Comparison of ENCODE assay signal across 5 worm cellular contexts in genomic region chrIII:8888956-8889355, ce11.
TF ChIP-seq lines count a peak whose summit lies in the region.

Gene ZK637.14, minus strand, starts transcription at chrIII:8889156.

TF ChIP-seq in whole organism, L1 larva, 84 proteins besides CTCF, POLR2A, EP300 and RAD21 (continues in another document):
- TF ChIP-seq ztf-11 (tag; optimal IDR thresholded peaks at IDR 0.05; lab: Kevin White, UChicago): no peak
- no peak for TF ChIP-seq sptf-1 (tag; optimal IDR thresholded peaks at IDR 0.05; lab: Kevin White, UChicago)
- TF ChIP-seq mep-1 (tag; optimal IDR thresholded peaks at IDR 0.05; lab: Kevin White, UChicago): peak; percentile 87
- no peak for TF ChIP-seq unc-62 (GFP tag; optimal IDR thresholded peaks at IDR 0.05; lab: Kevin White, UChicago)
- no peak for TF ChIP-seq zag-1 (tag; optimal IDR thresholded peaks at IDR 0.05; lab: Kevin White, UChicago)
- peak in 1 of 6 experiments; percentile 6 for TF ChIP-seq elt-3 (tag; optimal IDR thresholded peaks at IDR 0.05; lab: Kevin White, UChicago)
- TF ChIP-seq mef-2 (tag; optimal IDR thresholded peaks at IDR 0.05; lab: Kevin White, UChicago): no peak
- TF ChIP-seq nhr-90 (tag; optimal IDR thresholded peaks at IDR 0.05; lab: Kevin White, UChicago; ENCODE audit: poor library complexity): peak; percentile 1
- TF ChIP-seq nhr-77 (tag; optimal IDR thresholded peaks at IDR 0.05; lab: Kevin White, UChicago): no peak
- no peak for TF ChIP-seq unc-130 (tag; optimal IDR thresholded peaks at IDR 0.05; lab: Kevin White, UChicago)
- no peak for TF ChIP-seq nhr-237 (tag; optimal IDR thresholded peaks at IDR 0.05; lab: Kevin White, UChicago)
- TF ChIP-seq grh-1 (GFP tag; IDR thresholded peaks at IDR 0.05; lab: Robert Waterston, UW): no peak
- TF ChIP-seq ceh-63 (GFP tag; optimal IDR thresholded peaks at IDR 0.05; lab: Kevin White, UChicago): no peak
- TF ChIP-seq nhr-28 (tag; optimal IDR thresholded peaks at IDR 0.05; lab: Kevin White, UChicago): no peak
- TF ChIP-seq vab-15 (tag; optimal IDR thresholded peaks at IDR 0.05; lab: Kevin White, UChicago): no peak
- TF ChIP-seq rnt-1 (tag; optimal IDR thresholded peaks at IDR 0.05; lab: Kevin White, UChicago): no peak
- no peak for TF ChIP-seq mab-9 (GFP tag; IDR thresholded peaks at IDR 0.05; lab: Robert Waterston, UW)
- peak; percentile 39 for TF ChIP-seq lir-3 (tag; optimal IDR thresholded peaks at IDR 0.05; lab: Kevin White, UChicago; ENCODE audit: poor library complexity)
- peak; percentile 60 to 69 (median 60) for TF ChIP-seq dpl-1 (GFP tag; optimal IDR thresholded peaks at IDR 0.05; lab: Kevin White, UChicago)

TF ChIP-seq in whole organism, L3 larva, 47 proteins besides CTCF, POLR2A, EP300 and RAD21 (continues in another document):
- TF ChIP-seq fos-1 (tag; optimal IDR thresholded peaks at IDR 0.05; lab: Kevin White, UChicago): no peak
- no peak for TF ChIP-seq ceh-9 (tag; optimal IDR thresholded peaks at IDR 0.05; lab: Kevin White, UChicago)
- TF ChIP-seq nhr-67 (tag; optimal IDR thresholded peaks at IDR 0.05; lab: Kevin White, UChicago): no peak
- TF ChIP-seq elt-2 (tag; optimal IDR thresholded peaks at IDR 0.05; lab: Kevin White, UChicago): peak; percentile 30
- peak; percentile 65 for TF ChIP-seq pqm-1 (tag; optimal IDR thresholded peaks at IDR 0.05; lab: Kevin White, UChicago)
- peak; percentile 22 for TF ChIP-seq nhr-25 (tag; optimal IDR thresholded peaks at IDR 0.05; lab: Kevin White, UChicago)
- no peak for TF ChIP-seq lsy-12 (tag; optimal IDR thresholded peaks at IDR 0.05; lab: Kevin White, UChicago)
- TF ChIP-seq sea-2 (GFP tag; optimal IDR thresholded peaks at IDR 0.05; lab: Kevin White, UChicago): no peak
- no peak for TF ChIP-seq mdl-1 (tag; optimal IDR thresholded peaks at IDR 0.05; lab: Kevin White, UChicago)
- no peak for TF ChIP-seq nhr-12 (tag; optimal IDR thresholded peaks at IDR 0.05; lab: Kevin White, UChicago)
- TF ChIP-seq tbx-2 (tag; optimal IDR thresholded peaks at IDR 0.05; lab: Kevin White, UChicago): no peak
- no peak for TF ChIP-seq nhr-11 (tag; optimal IDR thresholded peaks at IDR 0.05; lab: Kevin White, UChicago)
- TF ChIP-seq snpc-4 (tag; optimal IDR thresholded peaks at IDR 0.05; lab: Kevin White, UChicago): peak; percentile 47
- TF ChIP-seq ceh-28 (tag; optimal IDR thresholded peaks at IDR 0.05; lab: Kevin White, UChicago): no peak
- no peak for TF ChIP-seq mml-1 (tag; optimal IDR thresholded peaks at IDR 0.05; lab: Kevin White, UChicago)
- TF ChIP-seq elt-3 (tag; optimal IDR thresholded peaks at IDR 0.05; lab: Kevin White, UChicago): no peak
- no peak for TF ChIP-seq nhr-77 (tag; optimal IDR thresholded peaks at IDR 0.05; lab: Kevin White, UChicago)
- TF ChIP-seq ztf-11 (tag; optimal IDR thresholded peaks at IDR 0.05; lab: Kevin White, UChicago): no peak
- TF ChIP-seq elt-1 (tag; optimal IDR thresholded peaks at IDR 0.05; lab: Kevin White, UChicago): no peak
- TF ChIP-seq pha-4 (tag; optimal IDR thresholded peaks at IDR 0.05; lab: Kevin White, UChicago): peak; percentile 59

TF ChIP-seq in whole organism, early embryonic, 17 proteins besides CTCF, POLR2A, EP300 and RAD21:
- TF ChIP-seq F13C5.2 (tag; optimal IDR thresholded peaks at IDR 0.05; lab: Kevin White, UChicago): peak; percentile 39
- TF ChIP-seq tbx-37 (GFP tag; conservative IDR thresholded peaks at IDR 0.05; lab: Robert Waterston, UW): no peak
- TF ChIP-seq ets-7 (tag; optimal IDR thresholded peaks at IDR 0.05; lab: Kevin White, UChicago): no peak

TF ChIP-seq in whole organism, midembryonic, 9 proteins besides CTCF, POLR2A, EP300 and RAD21:
- TF ChIP-seq flt-1 (GFP tag; IDR thresholded peaks at IDR 0.05; lab: Robert Waterston, UW) (no peak), cog-1 (tag; optimal IDR thresholded peaks at IDR 0.05; lab: Kevin White, UChicago) (peak; percentile 16), ztf-23 (GFP tag; IDR thresholded peaks at IDR 0.05; lab: Robert Waterston, UW) (peak; percentile 37; the same call in 1 of the 2 replicates)

TF ChIP-seq in whole organism, young adult, 124 proteins besides CTCF, POLR2A, EP300 and RAD21 (continues in another document):
- TF ChIP-seq ceh-58 (GFP tag; IDR thresholded peaks at IDR 0.05; lab: Robert Waterston, UW): no peak
- no peak for TF ChIP-seq dox-1 (GFP tag; IDR thresholded peaks at IDR 0.05; lab: Robert Waterston, UW)
- no peak for TF ChIP-seq attf-3 (GFP tag; conservative IDR thresholded peaks at IDR 0.05; lab: Robert Waterston, UW)
- TF ChIP-seq hrde-1 (tag; optimal IDR thresholded peaks at IDR 0.05; lab: Kevin White, UChicago; ENCODE audit: borderline replicate concordance): no peak
- peak; percentile 20 for TF ChIP-seq nhr-80 (tag; optimal IDR thresholded peaks at IDR 0.05; lab: Kevin White, UChicago)
- TF ChIP-seq F49E8.2 (tag; optimal IDR thresholded peaks at IDR 0.05; lab: Kevin White, UChicago; ENCODE audit: insufficient read depth): no peak
- no peak for TF ChIP-seq F10E7.11 (tag; optimal IDR thresholded peaks at IDR 0.05; lab: Kevin White, UChicago)
- TF ChIP-seq Y53F4B.3 (GFP tag; IDR thresholded peaks at IDR 0.05; lab: Robert Waterston, UW): no peak
- TF ChIP-seq tbp1 (GFP tag; optimal IDR thresholded peaks at IDR 0.05; lab: Kevin White, UChicago): peak; percentile 11
- TF ChIP-seq K11D2.4 (GFP tag; IDR thresholded peaks at IDR 0.05; lab: Robert Waterston, UW): no peak
- no peak for TF ChIP-seq nfyb-1 (GFP tag; IDR thresholded peaks at IDR 0.05; lab: Robert Waterston, UW)
- TF ChIP-seq cebp-1 (GFP tag; IDR thresholded peaks at IDR 0.05; lab: Robert Waterston, UW): no peak
- TF ChIP-seq cebp-1 (tag; optimal IDR thresholded peaks at IDR 0.05; lab: Kevin White, UChicago): peak; percentile 66
- no peak for TF ChIP-seq K12H6.12 (tag; optimal IDR thresholded peaks at IDR 0.05; lab: Kevin White, UChicago)
- no peak for TF ChIP-seq lsl-1 (GFP tag; optimal IDR thresholded peaks at IDR 0.05; lab: Kevin White, UChicago)
- TF ChIP-seq tbx-9 (tag; optimal IDR thresholded peaks at IDR 0.05; lab: Kevin White, UChicago; ENCODE audit: borderline replicate concordance): no peak
- no peak for TF ChIP-seq madf-10 (tag; optimal IDR thresholded peaks at IDR 0.05; lab: Kevin White, UChicago)
- no peak for TF ChIP-seq F57A8.1 (GFP tag; optimal IDR thresholded peaks at IDR 0.05; lab: Kevin White, UChicago)
- TF ChIP-seq snpc-1.3 (tag; optimal IDR thresholded peaks at IDR 0.05; lab: Kevin White, UChicago; ENCODE audit: insufficient read depth): no peak
- no peak for TF ChIP-seq lin-26 (GFP tag; IDR thresholded peaks at IDR 0.05; lab: Robert Waterston, UW)
- TF ChIP-seq ama-1 (optimal IDR thresholded peaks at IDR 0.05; lab: Kevin White, UChicago): no peak
- TF ChIP-seq ama-1 (GFP tag; optimal IDR thresholded peaks at IDR 0.05; lab: Kevin White, UChicago): no peak
- no peak for TF ChIP-seq F55B11.4 (tag; optimal IDR thresholded peaks at IDR 0.05; lab: Kevin White, UChicago; ENCODE audit: borderline replicate concordance, insufficient read depth)
- TF ChIP-seq lsy-27 (tag; optimal IDR thresholded peaks at IDR 0.05; lab: Kevin White, UChicago; ENCODE audit: borderline replicate concordance, insufficient read depth): no peak
- no peak for TF ChIP-seq somi-1 (GFP tag; optimal IDR thresholded peaks at IDR 0.05; lab: Kevin White, UChicago)
- no peak for TF ChIP-seq ztf-22 (GFP tag; optimal IDR thresholded peaks at IDR 0.05; lab: Kevin White, UChicago)
- no peak for TF ChIP-seq ekl-4 (GFP tag; IDR thresholded peaks at IDR 0.05; lab: Robert Waterston, UW)
- TF ChIP-seq F39B2.1 (GFP tag; IDR thresholded peaks at IDR 0.05; lab: Robert Waterston, UW): no peak
- TF ChIP-seq F23B12.7 (tag; optimal IDR thresholded peaks at IDR 0.05; lab: Kevin White, UChicago; ENCODE audit: insufficient read depth): no peak
- TF ChIP-seq hmg-20 (GFP tag; IDR thresholded peaks at IDR 0.05; lab: Robert Waterston, UW): no peak
- TF ChIP-seq ztf-28 (GFP tag; IDR thresholded peaks at IDR 0.05; lab: Robert Waterston, UW): no peak
- no peak for TF ChIP-seq zfh-2 (GFP tag; conservative IDR thresholded peaks at IDR 0.05; lab: Robert Waterston, UW)
- TF ChIP-seq Y53G8AR.9 (GFP tag; conservative IDR thresholded peaks at IDR 0.05; lab: Robert Waterston, UW): no peak
- TF ChIP-seq mes-4 (tag; optimal IDR thresholded peaks at IDR 0.05; lab: Kevin White, UChicago): no peak
- TF ChIP-seq bed-1 (GFP tag; IDR thresholded peaks at IDR 0.05; lab: Robert Waterston, UW): no peak
- peak; percentile 1 for TF ChIP-seq lin-40 (tag; optimal IDR thresholded peaks at IDR 0.05; lab: Kevin White, UChicago)
- TF ChIP-seq rcor-1 (GFP tag; IDR thresholded peaks at IDR 0.05; lab: Robert Waterston, UW): no peak
- TF ChIP-seq gei-17 (GFP tag; optimal IDR thresholded peaks at IDR 0.05; lab: Kevin White, UChicago): no peak
- no peak for TF ChIP-seq F22D6.2 (tag; optimal IDR thresholded peaks at IDR 0.05; lab: Kevin White, UChicago)
- no peak for TF ChIP-seq unc-62 (GFP tag; optimal IDR thresholded peaks at IDR 0.05; lab: Kevin White, UChicago)
- TF ChIP-seq zim-3 (tag; optimal IDR thresholded peaks at IDR 0.05; lab: Kevin White, UChicago): no peak
- no peak for TF ChIP-seq lir-1 (GFP tag; conservative IDR thresholded peaks at IDR 0.05; lab: Robert Waterston, UW)
- TF ChIP-seq ceh-100 (GFP tag; IDR thresholded peaks at IDR 0.05; lab: Robert Waterston, UW): no peak
- TF ChIP-seq ccch-3 (GFP tag; optimal IDR thresholded peaks at IDR 0.05; lab: Kevin White, UChicago): no peak
- TF ChIP-seq F37B4.10 (GFP tag; IDR thresholded peaks at IDR 0.05; lab: Robert Waterston, UW): no peak
- no peak for TF ChIP-seq efl-1 (GFP tag; optimal IDR thresholded peaks at IDR 0.05; lab: Kevin White, UChicago)
- no peak for TF ChIP-seq snpc-3.4 (tag; optimal IDR thresholded peaks at IDR 0.05; lab: Kevin White, UChicago)
- peak; percentile 14 for TF ChIP-seq lin-54 (GFP tag; optimal IDR thresholded peaks at IDR 0.05; lab: Kevin White, UChicago)
- no peak for TF ChIP-seq mel-28 (tag; optimal IDR thresholded peaks at IDR 0.05; lab: Kevin White, UChicago; ENCODE audit: borderline replicate concordance)
- no peak for TF ChIP-seq pha-4 (tag; optimal IDR thresholded peaks at IDR 0.05; lab: Kevin White, UChicago)
- no peak for TF ChIP-seq rec-8 (tag; optimal IDR thresholded peaks at IDR 0.05; lab: Kevin White, UChicago)
- no peak for TF ChIP-seq B0035.1 (tag; optimal IDR thresholded peaks at IDR 0.05; lab: Kevin White, UChicago)
- TF ChIP-seq snpc-4 (GFP tag; optimal IDR thresholded peaks at IDR 0.05; lab: Kevin White, UChicago): no peak
- TF ChIP-seq snpc-4 (tag; optimal IDR thresholded peaks at IDR 0.05; lab: Kevin White, UChicago): no peak
- TF ChIP-seq tlf-1 (GFP tag; optimal IDR thresholded peaks at IDR 0.05; lab: Kevin White, UChicago): no peak

Comparison
In these comparisons a context has a peak if more than half of its experiments do, and no peak if none do; other contexts are left out.
1. Of the 8 proteins assayed by ChIP-seq in both whole organism, young adult and whole organism, L1 larva: peak only in whole organism, young adult: none; only in whole organism, L1 larva: dpl-1, efl-1 and nhr-90; in both: none; in neither: 4; mixed calls (peak in some experiments, not most) for 1.